Fruit fly (Drosophila melanogaster): ENCODE data around the gene RpS6.

The RpS6 gene

dm6 chrX:7920081-7920688, 19.1 kb upstream of the RpS6 start, which contains the start of the genes hdm and Ykt6 (continued):
- TF ChIP-seq Poxn (GFP tag; IDR thresholded peaks at IDR 0.05), result peak; percentile 10; the same call in 1 of the 2 replicates
- TF ChIP-seq CG3847 (GFP tag; IDR thresholded peaks at IDR 0.05), result peak; percentile 84
- peak; percentile 71; the same call in 1 of the 2 replicates for TF ChIP-seq danr (GFP tag; IDR thresholded peaks at IDR 0.05)
- peak; percentile 68 to 81 for TF ChIP-seq chif (GFP tag; optimal IDR thresholded peaks at IDR 0.05)
- peak; percentile 74 for TF ChIP-seq tx (GFP tag; optimal IDR thresholded peaks at IDR 0.05)
- peak; percentile 80 for TF ChIP-seq CG12942 (GFP tag; optimal IDR thresholded peaks at IDR 0.05)
- peak; percentile 39 for TF ChIP-seq CG6254 (GFP tag; optimal IDR thresholded peaks at IDR 0.05)
- TF ChIP-seq dm (GFP tag; optimal IDR thresholded peaks at IDR 0.05), result peak; percentile 67
- no peak for TF ChIP-seq ind (GFP tag; optimal IDR thresholded peaks at IDR 0.05)
- TF ChIP-seq Rfx (GFP tag; IDR thresholded peaks at IDR 0.05), result peak; percentile 88
- TF ChIP-seq bsh (GFP tag; optimal IDR thresholded peaks at IDR 0.05), result peak in 1 of 2 experiments; percentile 78
- peak; percentile 87 for TF ChIP-seq Ptx1 (GFP tag; IDR thresholded peaks at IDR 0.05)
- no peak for TF ChIP-seq bigmax (GFP tag; optimal IDR thresholded peaks at IDR 0.05)
- peak; percentile 70 for TF ChIP-seq CG13123 (GFP tag; optimal IDR thresholded peaks at IDR 0.05)
- peak; percentile 74 for TF ChIP-seq CG10959 (GFP tag; IDR thresholded peaks at IDR 0.05)
- no peak for TF ChIP-seq Lpt (GFP tag; optimal IDR thresholded peaks at IDR 0.05)
- TF ChIP-seq ato (GFP tag; IDR thresholded peaks at IDR 0.05; ENCODE audit: partially characterized antibody), result peak; percentile 86
- TF ChIP-seq sd (tag; optimal IDR thresholded peaks at IDR 0.05), result no peak
- TF ChIP-seq CG18619 (GFP tag; optimal IDR thresholded peaks at IDR 0.05), result peak; percentile 51
- TF ChIP-seq CG17568 (GFP tag; optimal IDR thresholded peaks at IDR 0.05), result no peak
- TF ChIP-seq cato (GFP tag; optimal IDR thresholded peaks at IDR 0.05; ENCODE audit: borderline replicate concordance), result peak; percentile 56
- peak; percentile 45; the same call in 1 of the 3 replicates for TF ChIP-seq CG7357 (GFP tag; IDR thresholded peaks at IDR 0.05)
- TF ChIP-seq Oaz (GFP tag; IDR thresholded peaks at IDR 0.05), result 0 out of 2 replicates have a peak, but pooled peaks have one; percentile 40
- peak; percentile 73 for TF ChIP-seq crc (GFP tag; optimal IDR thresholded peaks at IDR 0.05)
- no peak for TF ChIP-seq CG12071 (GFP tag; optimal IDR thresholded peaks at IDR 0.05)
- TF ChIP-seq CG17328 (GFP tag; IDR thresholded peaks at IDR 0.05), result peak; percentile 80
- TF ChIP-seq CG4854 (GFP tag; optimal IDR thresholded peaks at IDR 0.05), result peak; percentile 28
- TF ChIP-seq Hand (GFP tag; optimal IDR thresholded peaks at IDR 0.05), result no peak
- peak; percentile 30 for TF ChIP-seq CG8359 (GFP tag; optimal IDR thresholded peaks at IDR 0.05; ENCODE audit: borderline replicate concordance)
- TF ChIP-seq ap (GFP tag; IDR thresholded peaks at IDR 0.05), result peak; percentile 75
- TF ChIP-seq luna (GFP tag; optimal IDR thresholded peaks at IDR 0.05), result peak; percentile 38
- peak; percentile 83 for TF ChIP-seq CG2712 (tag; optimal IDR thresholded peaks at IDR 0.05)
- TF ChIP-seq prd (optimal IDR thresholded peaks at IDR 0.05), result no peak
- TF ChIP-seq prd (GFP tag; IDR thresholded peaks at IDR 0.05), result peak; percentile 92
- TF ChIP-seq H2.0 (GFP tag; IDR thresholded peaks at IDR 0.05), result peak; percentile 83
- TF ChIP-seq H15 (GFP tag; IDR thresholded peaks at IDR 0.05), result peak; percentile 85
- TF ChIP-seq CG4730 (GFP tag; IDR thresholded peaks at IDR 0.05), result peak; percentile 77; the same call in 1 of the 2 replicates
- TF ChIP-seq CG1233 (GFP tag; optimal IDR thresholded peaks at IDR 0.05), result peak; percentile 56
- peak; percentile 78 for TF ChIP-seq ttk (GFP tag; IDR thresholded peaks at IDR 0.05)
- TF ChIP-seq BEAF-32 (GFP tag; optimal IDR thresholded peaks at IDR 0.05), result peak; percentile 95
- TF ChIP-seq CG7745 (tag; optimal IDR thresholded peaks at IDR 0.05), result no peak
- TF ChIP-seq dmrt11E (tag; optimal IDR thresholded peaks at IDR 0.05), result peak; percentile 74
- peak; percentile 51 for TF ChIP-seq p53 (GFP tag; optimal IDR thresholded peaks at IDR 0.05)
- peak in 1 of 2 experiments; percentile 58 for TF ChIP-seq crp (GFP tag; optimal IDR thresholded peaks at IDR 0.05)
- TF ChIP-seq Chrac-16 (GFP tag; optimal IDR thresholded peaks at IDR 0.05), result peak; percentile 74
- TF ChIP-seq Blimp-1 (GFP tag; optimal IDR thresholded peaks at IDR 0.05), result no peak
- TF ChIP-seq YL-1 (GFP tag; optimal IDR thresholded peaks at IDR 0.05), result peak; percentile 57

All from whole organism, embryonic.